Worm (Caenorhabditis elegans): ENCODE measurements around the gene F29B9.7.

The F29B9.7 gene

DNA sequence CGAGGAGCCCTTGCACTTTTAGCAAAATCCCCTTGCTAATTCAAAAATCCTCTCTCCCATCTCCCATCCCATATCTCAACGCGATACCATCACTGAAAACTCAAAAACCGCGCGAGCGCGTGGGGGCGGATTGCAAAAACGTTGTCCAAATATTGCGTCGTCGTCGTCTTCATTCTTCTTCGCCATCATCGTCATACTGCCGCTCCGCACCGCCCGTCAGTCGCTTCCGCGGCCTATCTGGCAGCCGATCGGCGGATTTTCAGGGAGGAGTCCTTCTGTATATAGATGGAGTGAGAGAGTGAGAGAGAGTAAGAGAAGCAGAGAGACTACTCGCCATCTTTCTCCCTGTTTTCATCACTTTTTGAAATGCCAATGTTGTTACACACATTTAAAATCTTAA, 37.3 kb downstream of the F29B9.7 start:
- TF ChIP-seq C38D4.7 (GFP tag; optimal IDR thresholded peaks at IDR 0.05) (no peak), Y22D7AL.16 (tag; optimal IDR thresholded peaks at IDR 0.05) (no peak), zip-5 (tag; optimal IDR thresholded peaks at IDR 0.05) (no peak), elt-4 (tag; optimal IDR thresholded peaks at IDR 0.05) (peak; percentile 45), rnt-1 (tag; optimal IDR thresholded peaks at IDR 0.05) (peak; percentile 46), pag-3 (tag; optimal IDR thresholded peaks at IDR 0.05; ENCODE audit: borderline replicate concordance) (no peak)

DNA sequence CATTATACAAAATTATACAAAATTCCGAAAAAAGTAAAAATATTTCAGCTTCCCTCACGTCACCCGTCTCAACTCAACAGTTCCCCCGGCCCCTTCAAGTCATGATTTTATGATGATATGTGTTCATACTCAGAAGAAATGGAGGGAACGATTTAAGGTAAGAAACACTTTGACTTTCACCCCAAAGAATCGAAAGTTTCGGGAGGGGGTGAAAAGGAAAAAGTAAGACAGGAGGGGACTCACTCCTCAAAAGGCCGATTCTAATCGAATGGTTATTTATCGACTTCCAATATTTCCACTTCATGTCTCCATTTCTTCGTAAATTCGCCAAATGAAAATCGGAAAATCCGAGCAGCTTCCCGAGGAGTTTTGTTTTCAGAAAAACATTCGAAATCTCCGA, 38.7 kb downstream of the F29B9.7 start, which contains the start of gene bus-4:
Gene bus-4 (plus strand): TSS at position 49 of the 400 bp plus-strand sequence.
- no peak for TF ChIP-seq gmeb-2 (tag; optimal IDR thresholded peaks at IDR 0.05)
- no peak for TF ChIP-seq pros-1 (tag; optimal IDR thresholded peaks at IDR 0.05)
- no peak for TF ChIP-seq rnt-1 (tag; optimal IDR thresholded peaks at IDR 0.05)
- TF ChIP-seq ama-1 (optimal IDR thresholded peaks at IDR 0.05): no peak
- TF ChIP-seq ztf-16 (tag; optimal IDR thresholded peaks at IDR 0.05): no peak
- TF ChIP-seq nfya-1 (tag; optimal IDR thresholded peaks at IDR 0.05): no peak
- no peak for TF ChIP-seq fax-1 (tag; optimal IDR thresholded peaks at IDR 0.05)
- TF ChIP-seq dmd-4 (tag; optimal IDR thresholded peaks at IDR 0.05; ENCODE audit: borderline replicate concordance): no peak
- no peak for TF ChIP-seq unc-3 (GFP tag; conservative IDR thresholded peaks at IDR 0.05)
- TF ChIP-seq unc-3 (tag; optimal IDR thresholded peaks at IDR 0.05): no peak
- TF ChIP-seq lim-6 (tag; optimal IDR thresholded peaks at IDR 0.05): no peak
- no peak for TF ChIP-seq C08G9.2 (tag; optimal IDR thresholded peaks at IDR 0.05)
- TF ChIP-seq Y22D7AL.16 (tag; optimal IDR thresholded peaks at IDR 0.05): no peak
- TF ChIP-seq eyg-1 (tag; optimal IDR thresholded peaks at IDR 0.05): no peak
- no peak for TF ChIP-seq C38D4.7 (GFP tag; optimal IDR thresholded peaks at IDR 0.05)
- TF ChIP-seq pha-4 (tag; optimal IDR thresholded peaks at IDR 0.05): no peak
- no peak for TF ChIP-seq lin-11 (tag; optimal IDR thresholded peaks at IDR 0.05)
- TF ChIP-seq tbx-7 (tag; optimal IDR thresholded peaks at IDR 0.05): no peak
- TF ChIP-seq ttx-3 (tag; optimal IDR thresholded peaks at IDR 0.05): no peak

DNA sequence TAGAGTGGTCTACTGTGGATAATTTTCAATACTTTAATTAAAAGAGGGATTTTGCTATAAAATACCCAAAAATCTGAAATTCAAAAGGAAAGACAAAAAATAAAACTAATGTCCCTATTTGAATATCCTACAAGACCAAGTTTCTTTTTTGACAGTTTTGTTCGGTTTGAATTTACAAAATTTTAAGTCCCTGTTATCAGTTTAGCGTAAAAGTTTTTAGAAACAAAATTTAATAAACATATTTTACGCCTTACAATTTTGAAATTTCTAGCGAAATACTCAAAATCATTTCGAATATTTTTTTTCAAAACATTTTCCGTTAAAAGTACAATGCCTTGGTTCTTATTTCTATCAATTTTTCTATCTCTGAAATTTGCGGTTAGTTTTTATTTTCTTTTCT, 42.9 kb downstream of the F29B9.7 start, which contains the start of gene spe-51:
Gene spe-51 (plus strand): TSS at position 301 of the 400 bp plus-strand sequence.
- TF ChIP-seq ceh-19 (GFP tag; optimal IDR thresholded peaks at IDR 0.05): no peak
- TF ChIP-seq ceh-14 (tag; optimal IDR thresholded peaks at IDR 0.05): no peak
- no peak for TF ChIP-seq hlh-6 (tag; optimal IDR thresholded peaks at IDR 0.05)
- TF ChIP-seq unc-86 (tag; optimal IDR thresholded peaks at IDR 0.05): no peak
- TF ChIP-seq unc-42 (tag; optimal IDR thresholded peaks at IDR 0.05): no peak
- no peak for TF ChIP-seq ceh-22 (tag; optimal IDR thresholded peaks at IDR 0.05)
- TF ChIP-seq unc-55 (GFP tag; optimal IDR thresholded peaks at IDR 0.05): no peak
- no peak for TF ChIP-seq ama-1 (optimal IDR thresholded peaks at IDR 0.05)
- no peak for TF ChIP-seq nfya-1 (tag; optimal IDR thresholded peaks at IDR 0.05)
- no peak for TF ChIP-seq T23F11.4 (GFP tag; optimal IDR thresholded peaks at IDR 0.05)
- TF ChIP-seq ceh-18 (tag; optimal IDR thresholded peaks at IDR 0.05): no peak
- no peak for TF ChIP-seq madf-2 (tag; optimal IDR thresholded peaks at IDR 0.05)
- TF ChIP-seq K02D7.2 (tag; optimal IDR thresholded peaks at IDR 0.05): no peak
- TF ChIP-seq elt-4 (tag; optimal IDR thresholded peaks at IDR 0.05): no peak
